Fruit fly (Drosophila melanogaster) whole organism, prepupa: ENCODE data around the gene Gr64e.

Experiments used
- Blimp-1 ChIP-seq: fragments of 200-800 bp; sonication (Bioruptor generic); optimal IDR thresholded peaks from 3 replicates; lab custom pipeline; 2017; ENCODE audit warnings: missing biosample characterization, missing genetic modification characterization, mild to moderate bottlenecking, moderate library complexity, missing genetic modification reagents
- CG10669 ChIP-seq: fragments of 200-800 bp; sonication (Bioruptor generic); optimal IDR thresholded peaks from 3 replicates; lab custom pipeline; 2018; ENCODE audit warnings: missing biosample characterization, mild to moderate bottlenecking, missing genetic modification characterization, moderate library complexity
- CG11294 ChIP-seq: fragments of 200-800 bp; sonication (Bioruptor generic); IDR thresholded peaks from 2 replicates; pipeline ENCODE4 v1.3.6; 2022; ENCODE audit warnings: missing biosample characterization, missing genetic modification characterization
- CG11762 ChIP-seq: fragments of 200-800 bp; sonication (Bioruptor generic); optimal IDR thresholded peaks from 3 replicates; lab custom pipeline; 2016; ENCODE audit warnings: missing biosample characterization, missing genetic modification characterization; ENCODE audit not compliant: insufficient read depth
- CG1621 ChIP-seq: fragments of 200-800 bp; sonication (Bioruptor generic); optimal IDR thresholded peaks from 3 replicates; lab custom pipeline; 2018; ENCODE audit warnings: missing biosample characterization, mild to moderate bottlenecking, missing genetic modification characterization
- CG16779 ChIP-seq: fragments of 200-800 bp; sonication (Bioruptor generic); optimal IDR thresholded peaks from 3 replicates; lab custom pipeline; 2017; ENCODE audit warnings: missing biosample characterization, mild to moderate bottlenecking, missing genetic modification characterization
- CG32006 ChIP-seq: fragments of 200-800 bp; sonication (Bioruptor generic); optimal IDR thresholded peaks from 3 replicates; lab custom pipeline; 2017; ENCODE audit warnings: missing biosample characterization, mild to moderate bottlenecking, missing genetic modification characterization
- CG34406 ChIP-seq: fragments of 200-800 bp; sonication (Bioruptor generic); optimal IDR thresholded peaks from 3 replicates; lab custom pipeline; 2016; ENCODE audit warnings: missing biosample characterization, missing genetic modification characterization
- CG3919 ChIP-seq: fragments of 200-800 bp; sonication (Bioruptor generic); optimal IDR thresholded peaks from 3 replicates; lab custom pipeline; 2016; ENCODE audit warnings: missing biosample characterization, missing genetic modification characterization
- CG4318 ChIP-seq: fragments of 200-800 bp; sonication (Bioruptor generic); optimal IDR thresholded peaks from 3 replicates; lab custom pipeline; 2017; ENCODE audit warnings: missing biosample characterization, mild to moderate bottlenecking, missing genetic modification characterization
- CG6163 ChIP-seq: fragments of 200-800 bp; sonication (Bioruptor generic); IDR thresholded peaks from 3 replicates; pipeline ENCODE4 v1.3.6; 2022; ENCODE audit warnings: missing biosample characterization, missing genetic modification characterization
- CG6276 ChIP-seq: fragments of 200-800 bp; sonication (Bioruptor generic); optimal IDR thresholded peaks from 2 replicates; lab custom pipeline; 2017; ENCODE audit warnings: missing biosample characterization, mild to moderate bottlenecking, missing genetic modification characterization
- CG6792 ChIP-seq: fragments of 200-800 bp; sonication (Bioruptor generic); optimal IDR thresholded peaks from 3 replicates; lab custom pipeline; 2016; ENCODE audit warnings: missing biosample characterization, missing genetic modification characterization
- CG6808 ChIP-seq: fragments of 200-800 bp; sonication (Bioruptor generic); optimal IDR thresholded peaks from 3 replicates; lab custom pipeline; 2017; ENCODE audit warnings: missing biosample characterization, missing genetic modification characterization, mild to moderate bottlenecking, moderate library complexity, missing genetic modification reagents
- CG6854 ChIP-seq: fragments of 200-800 bp; sonication (Bioruptor generic); optimal IDR thresholded peaks from 2 replicates; lab custom pipeline; 2017; ENCODE audit warnings: missing biosample characterization, mild to moderate bottlenecking, missing genetic modification characterization
- CG7368 ChIP-seq: fragments of 200-800 bp; sonication (Bioruptor generic); optimal IDR thresholded peaks from 3 replicates; lab custom pipeline; 2016; ENCODE audit warnings: missing biosample characterization, missing genetic modification characterization
- CG8119 ChIP-seq: fragments of 200-800 bp; sonication (Bioruptor generic); IDR thresholded peaks from 3 replicates; pipeline ENCODE4 v1.3.6; 2022; ENCODE audit warnings: missing biosample characterization, missing genetic modification characterization
- CG8319 ChIP-seq: fragments of 200-800 bp; sonication (Bioruptor generic); optimal IDR thresholded peaks from 3 replicates; lab custom pipeline; 2016; ENCODE audit warnings: missing biosample characterization, missing genetic modification characterization
- CG8632 ChIP-seq: fragments of 200-800 bp; sonication (Bioruptor generic); optimal IDR thresholded peaks from 3 replicates; lab custom pipeline; 2016; ENCODE audit warnings: missing biosample characterization, missing genetic modification characterization
- CG9139 ChIP-seq: fragments of 200-800 bp; sonication (Bioruptor generic); optimal IDR thresholded peaks from 3 replicates; lab custom pipeline; 2017; ENCODE audit warnings: missing biosample characterization, mild to moderate bottlenecking, missing genetic modification characterization
- Eip75B ChIP-seq: fragments of 200-800 bp; sonication (Bioruptor generic); optimal IDR thresholded peaks from 3 replicates; lab custom pipeline; 2016; ENCODE audit warnings: missing biosample characterization, missing genetic modification characterization
- Eip78C ChIP-seq: fragments of 200-800 bp; sonication (Bioruptor generic); peaks from one replicate; lab custom pipeline; 2016; ENCODE audit warnings: missing biosample characterization, missing genetic modification characterization
- Eip93F ChIP-seq: fragments of 200-800 bp; sonication (Bioruptor generic); optimal IDR thresholded peaks from 2 replicates; lab custom pipeline; 2016; ENCODE audit warnings: missing biosample characterization, mild to moderate bottlenecking, missing genetic modification characterization
- Ets21C ChIP-seq: fragments of 200-800 bp; sonication (Bioruptor generic); optimal IDR thresholded peaks from 3 replicates; lab custom pipeline; 2016; ENCODE audit warnings: missing biosample characterization, missing genetic modification characterization
- Ets96B ChIP-seq: fragments of 200-800 bp; optimal IDR thresholded peaks from 2 replicates; lab custom pipeline; 2019; ENCODE audit warnings: missing biosample characterization, mild to moderate bottlenecking, missing genetic modification characterization, moderate library complexity
- Gug ChIP-seq: fragments of 200-800 bp; sonication (Bioruptor generic); IDR thresholded peaks from 2 replicates; pipeline ENCODE4 v1.3.6; 2022; ENCODE audit warnings: missing biosample characterization, missing genetic modification characterization
- Hr39 ChIP-seq: fragments of 200-800 bp; sonication (Bioruptor generic); optimal IDR thresholded peaks from 2 replicates; lab custom pipeline; 2016; ENCODE audit warnings: missing biosample characterization, missing genetic modification characterization
- Hr4 ChIP-seq: fragments of 200-800 bp; sonication (Bioruptor generic); optimal IDR thresholded peaks from 3 replicates; lab custom pipeline; 2016; ENCODE audit warnings: missing biosample characterization, missing genetic modification characterization
- Lpt ChIP-seq: fragments of 200-800 bp; sonication (Bioruptor generic); optimal IDR thresholded peaks from 3 replicates; lab custom pipeline; 2016; ENCODE audit warnings: missing biosample characterization, missing genetic modification characterization
- Met ChIP-seq: fragments of 200-800 bp; sonication (Bioruptor generic); optimal IDR thresholded peaks from 3 replicates; lab custom pipeline; 2016; ENCODE audit warnings: missing biosample characterization, missing genetic modification characterization
- OdsH ChIP-seq: fragments of 200-800 bp; sonication (Bioruptor generic); optimal IDR thresholded peaks from 3 replicates; lab custom pipeline; 2016; ENCODE audit warnings: missing biosample characterization, missing genetic modification characterization
- Sox102F ChIP-seq: fragments of 200-800 bp; sonication (Bioruptor generic); optimal IDR thresholded peaks from 2 replicates; lab custom pipeline; 2016; ENCODE audit warnings: missing biosample characterization, mild to moderate bottlenecking, missing genetic modification characterization
- Sox14 ChIP-seq: fragments of 200-800 bp; sonication (Bioruptor generic); optimal IDR thresholded peaks from 3 replicates; lab custom pipeline; 2016; ENCODE audit warnings: missing biosample characterization, missing genetic modification characterization
- Sox15 ChIP-seq: fragments of 200-800 bp; sonication (Bioruptor generic); optimal IDR thresholded peaks from 3 replicates; lab custom pipeline; 2016; ENCODE audit warnings: missing biosample characterization, missing genetic modification characterization
- achi ChIP-seq: fragments of 200-800 bp; sonication (Bioruptor generic); optimal IDR thresholded peaks from 3 replicates; lab custom pipeline; 2016; ENCODE audit warnings: missing biosample characterization, missing genetic modification characterization
- cyc ChIP-seq: fragments of 200-800 bp; sonication (Bioruptor generic); optimal IDR thresholded peaks from 3 replicates; lab custom pipeline; 2016; ENCODE audit warnings: missing biosample characterization, missing genetic modification characterization
- dac ChIP-seq: fragments of 200-800 bp; sonication (Bioruptor generic); optimal IDR thresholded peaks from 2 replicates; lab custom pipeline; 2017; ENCODE audit warnings: missing biosample characterization, mild to moderate bottlenecking, missing genetic modification characterization
- dsx ChIP-seq: fragments of 200-800 bp; optimal IDR thresholded peaks from 3 replicates; lab custom pipeline; 2019; ENCODE audit warnings: missing biosample characterization, mild to moderate bottlenecking, missing genetic modification characterization, moderate library complexity; ENCODE audit not compliant: poor library complexity, severe bottlenecking
- eg ChIP-seq: fragments of 200-800 bp; sonication (Bioruptor generic); IDR thresholded peaks from 3 replicates; pipeline ENCODE4 v1.3.6; 2022; ENCODE audit warnings: missing biosample characterization, missing genetic modification characterization
- esn ChIP-seq: fragments of 200-800 bp; sonication (Bioruptor generic); optimal IDR thresholded peaks from 2 replicates; lab custom pipeline; 2016; ENCODE audit warnings: missing biosample characterization, mild to moderate bottlenecking, missing genetic modification characterization, moderate library complexity
- fd59A ChIP-seq: fragments of 200-800 bp; sonication (Bioruptor generic); optimal IDR thresholded peaks from 2 replicates; lab custom pipeline; 2017; ENCODE audit warnings: missing biosample characterization, mild to moderate bottlenecking, missing genetic modification characterization, missing genetic modification reagents
- fd85E ChIP-seq: fragments of 200-800 bp; sonication (Bioruptor generic); optimal IDR thresholded peaks from 3 replicates; lab custom pipeline; 2016; ENCODE audit warnings: missing biosample characterization, missing genetic modification characterization
- fkh ChIP-seq: fragments of 200-800 bp; sonication (Bioruptor generic); optimal IDR thresholded peaks from 3 replicates; lab custom pipeline; 2017; ENCODE audit warnings: missing biosample characterization, mild to moderate bottlenecking, missing genetic modification characterization, moderate library complexity
- lz ChIP-seq: fragments of 200-800 bp; sonication (Bioruptor generic); optimal IDR thresholded peaks from 3 replicates; lab custom pipeline; 2016; ENCODE audit warnings: missing biosample characterization, missing genetic modification characterization
- net ChIP-seq: fragments of 200-800 bp; sonication (Bioruptor generic); optimal IDR thresholded peaks from 3 replicates; lab custom pipeline; 2016; ENCODE audit warnings: missing biosample characterization, missing genetic modification characterization
- pdm3 ChIP-seq: fragments of 200-800 bp; sonication (Bioruptor generic); optimal IDR thresholded peaks from 3 replicates; lab custom pipeline; 2016; ENCODE audit warnings: missing biosample characterization, missing genetic modification characterization
- salr ChIP-seq, 2 experiments: fragments of 200-800 bp; sonication (Bioruptor generic); optimal IDR thresholded peaks; 3 replicates each; lab custom pipeline; 2016 to 2018; ENCODE audit warnings: missing biosample characterization in 2 of 2, missing genetic modification characterization in 2 of 2, mild to moderate bottlenecking in 1 of 2
- spab ChIP-seq: fragments of 200-800 bp; sonication (Bioruptor generic); optimal IDR thresholded peaks from 2 replicates; lab custom pipeline; 2017; ENCODE audit warnings: missing biosample characterization, mild to moderate bottlenecking, missing genetic modification characterization, missing genetic modification reagents
- ss ChIP-seq, 2 experiments: fragments of 200-800 bp; sonication (Bioruptor generic); optimal IDR thresholded peaks; 2 replicates in 1 of 2; 3 replicates in 1 of 2; lab custom pipeline; 2017 to 2018; ENCODE audit warnings: mild to moderate bottlenecking in 2 of 2, missing biosample characterization in 2 of 2, missing genetic modification characterization in 2 of 2, moderate library complexity in 1 of 2
- svp ChIP-seq: fragments of 200-800 bp; sonication (Bioruptor generic); peaks from one replicate; lab custom pipeline; 2016; ENCODE audit warnings: missing biosample characterization, missing genetic modification characterization
- topi ChIP-seq: fragments of 200-800 bp; sonication (Bioruptor generic); optimal IDR thresholded peaks from 3 replicates; lab custom pipeline; 2016; ENCODE audit warnings: missing biosample characterization, missing genetic modification characterization
- vri ChIP-seq: fragments of 200-800 bp; sonication (Bioruptor generic); optimal IDR thresholded peaks from 3 replicates; lab custom pipeline; 2016; ENCODE audit warnings: missing biosample characterization, mild to moderate bottlenecking, missing genetic modification characterization

Gene Gr64e

DNA sequence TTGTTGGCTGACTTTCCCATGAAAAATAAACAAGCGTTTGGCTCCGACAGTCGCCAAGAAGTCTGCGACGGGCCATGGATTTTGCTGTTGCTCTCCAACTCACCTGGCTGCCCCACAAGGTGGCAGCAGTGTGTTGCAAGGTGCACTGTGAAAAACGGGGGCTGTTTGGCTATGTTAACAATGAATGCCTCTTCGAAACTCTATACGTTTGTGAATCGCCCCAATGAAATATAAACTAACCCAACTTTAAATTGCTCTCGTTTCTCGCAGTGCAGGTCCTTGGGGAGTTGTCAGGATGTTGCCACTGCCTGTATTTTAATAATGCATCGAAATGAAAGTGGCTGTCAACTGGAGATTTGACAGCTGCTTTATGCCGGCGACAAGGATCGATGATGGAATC, 17.6 kb upstream of the Gr64e start:
- TF ChIP-seq CG9139 (no peak), salr (GFP tag; optimal IDR thresholded peaks at IDR 0.05; lab: Kevin White, UChicago) (peak in 1 of 2 experiments; percentile 3), pdm3 (peak; percentile 3), eg (GFP tag; lab: Robert Waterston, UW) (peak; percentile 63; the same call in 2 of the 3 replicates), Ets21C (GFP tag; lab: Kevin White, UChicago) (no peak), CG6163 (GFP tag; lab: Robert Waterston, UW) (peak; percentile 60; the same call in 2 of the 3 replicates), Sox102F (no peak), Eip75B (GFP tag; lab: Kevin White, UChicago) (peak; percentile 4), CG6792 (no peak), Blimp-1 (GFP tag; lab: Kevin White, UChicago) (no peak), CG4318 (GFP tag; lab: Kevin White, UChicago) (no peak), Hr39 (peak; percentile 16), CG6854 (GFP tag; lab: Kevin White, UChicago) (no peak), OdsH (peak; percentile 4), fkh (GFP tag; lab: Kevin White, UChicago) (no peak), Hr4 (GFP tag; lab: Kevin White, UChicago) (peak; percentile 9), svp (peak; percentile 18), esn (no peak), vri (GFP tag; lab: Kevin White, UChicago) (no peak), ss (GFP tag; optimal IDR thresholded peaks at IDR 0.05; lab: Kevin White, UChicago) (no peak), spab (peak; percentile 19), lz (GFP tag; lab: Kevin White, UChicago) (no peak), Met (GFP tag; lab: Kevin White, UChicago) (no peak), topi (GFP tag; lab: Kevin White, UChicago) (no peak), CG3919 (GFP tag; lab: Kevin White, UChicago) (peak; percentile 26), CG8319 (GFP tag; lab: Kevin White, UChicago) (no peak), Gug (GFP tag; lab: Robert Waterston, UW) (no peak), CG16779 (tag; lab: Kevin White, UChicago) (no peak), CG10669 (GFP tag; lab: Kevin White, UChicago) (peak; percentile 34), achi (GFP tag; lab: Kevin White, UChicago) (peak; percentile 13), Lpt (GFP tag; lab: Kevin White, UChicago) (no peak), cyc (GFP tag; lab: Kevin White, UChicago) (peak; percentile 2), CG7368 (no peak), Eip93F (GFP tag; lab: Kevin White, UChicago) (no peak), Eip78C (GFP tag; lab: Kevin White, UChicago) (peak; percentile 66), CG32006 (GFP tag; lab: Kevin White, UChicago) (peak; percentile 39), fd85E (no peak), CG6276 (GFP tag; lab: Kevin White, UChicago) (peak; percentile 6), Ets96B (tag; lab: Kevin White, UChicago) (peak; percentile 33), fd59A (GFP tag; lab: Kevin White, UChicago) (no peak), Sox14 (GFP tag; lab: Kevin White, UChicago) (no peak), CG11294 (GFP tag; lab: Robert Waterston, UW) (0 out of 2 replicates have a peak, but pooled peaks have one; percentile 11), net (GFP tag; lab: Kevin White, UChicago) (no peak), CG6808 (GFP tag; lab: Kevin White, UChicago) (no peak), CG11762 (GFP tag; lab: Kevin White, UChicago) (no peak), dsx (GFP tag; lab: Kevin White, UChicago) (no peak), CG8119 (GFP tag; lab: Robert Waterston, UW) (0 out of 3 replicates have a peak, but pooled peaks have one; percentile 29), dac (GFP tag; lab: Kevin White, UChicago) (no peak), CG8632 (GFP tag; lab: Kevin White, UChicago) (no peak), Sox15 (no peak), CG34406 (no peak), CG1621 (tag; lab: Kevin White, UChicago) (no peak)
